Fruit fly (Drosophila melanogaster) whole organism, pupa: ENCODE data around the gene Hira.

Experiments used
- CG10348 ChIP-seq: fragments of 200-800 bp; sonication (Bioruptor generic); IDR thresholded peaks from 2 replicates; pipeline ENCODE4 v1.3.6; 2022; ENCODE audit warnings: missing biosample characterization, missing genetic modification characterization
- CG12605 ChIP-seq: fragments of 200-800 bp; sonication (Bioruptor generic); IDR thresholded peaks from 2 replicates; pipeline ENCODE4 v1.3.6; 2022; ENCODE audit warnings: missing biosample characterization, missing genetic modification characterization
- CG13204 ChIP-seq: fragments of 200-800 bp; sonication (Bioruptor generic); optimal IDR thresholded peaks from 2 replicates; lab custom pipeline; 2018; ENCODE audit warnings: missing biosample characterization, mild to moderate bottlenecking, missing genetic modification characterization, moderate library complexity
- CG14655 ChIP-seq: fragments of 200-800 bp; sonication (Bioruptor generic); optimal IDR thresholded peaks from 3 replicates; lab custom pipeline; 2017; ENCODE audit warnings: mild to moderate bottlenecking, missing biosample characterization, missing genetic modification reagents, missing genetic modification characterization
- CG15710 ChIP-seq: fragments of 200-800 bp; sonication (Bioruptor generic); optimal IDR thresholded peaks from 2 replicates; lab custom pipeline; 2018; ENCODE audit warnings: missing biosample characterization, mild to moderate bottlenecking, missing genetic modification characterization, moderate library complexity
- CG17806 ChIP-seq: fragments of 200-800 bp; sonication (Bioruptor generic); optimal IDR thresholded peaks from 2 replicates; lab custom pipeline; 2018; ENCODE audit warnings: missing biosample characterization, mild to moderate bottlenecking, missing genetic modification characterization, moderate library complexity
- CG32121 ChIP-seq: fragments of 200-800 bp; sonication (Bioruptor generic); IDR thresholded peaks from 2 replicates; pipeline ENCODE4 v1.3.6; 2022; ENCODE audit warnings: missing biosample characterization, missing genetic modification characterization
- CG34367 ChIP-seq: fragments of 200-800 bp; sonication (Bioruptor generic); optimal IDR thresholded peaks from 2 replicates; lab custom pipeline; 2018; ENCODE audit warnings: missing biosample characterization, mild to moderate bottlenecking, missing genetic modification characterization
- CG4496 ChIP-seq: fragments of 200-800 bp; sonication (Bioruptor generic); IDR thresholded peaks from 3 replicates; pipeline ENCODE4 v1.3.6; 2022; ENCODE audit warnings: missing biosample characterization, missing genetic modification characterization
- CG8159 ChIP-seq: fragments of 200-800 bp; sonication (Bioruptor generic); optimal IDR thresholded peaks from 3 replicates; lab custom pipeline; 2018; ENCODE audit warnings: missing biosample characterization, mild to moderate bottlenecking, missing genetic modification characterization, moderate library complexity
- CG8301 ChIP-seq: fragments of 200-800 bp; sonication (Bioruptor generic); optimal IDR thresholded peaks from 2 replicates; lab custom pipeline; 2018; ENCODE audit warnings: missing biosample characterization, mild to moderate bottlenecking, missing genetic modification characterization
- CG9948 ChIP-seq: fragments of 200-800 bp; sonication (Bioruptor generic); optimal IDR thresholded peaks from 2 replicates; lab custom pipeline; 2018; ENCODE audit warnings: missing biosample characterization, mild to moderate bottlenecking, missing genetic modification characterization, moderate library complexity
- D1 ChIP-seq: fragments of 200-800 bp; sonication (Bioruptor generic); optimal IDR thresholded peaks from 2 replicates; lab custom pipeline; 2018; ENCODE audit warnings: missing biosample characterization, mild to moderate bottlenecking, missing genetic modification characterization, moderate library complexity
- EcR ChIP-seq: fragments of 200-800 bp; sonication (Bioruptor generic); optimal IDR thresholded peaks from 3 replicates; lab custom pipeline; 2019; ENCODE audit warnings: missing biosample characterization, missing genetic modification characterization, mild to moderate bottlenecking, moderate library complexity, missing genetic modification reagents
- Ets98B ChIP-seq: fragments of 200-800 bp; sonication (Bioruptor generic); IDR thresholded peaks from 2 replicates; pipeline ENCODE4 v1.3.6; 2022; ENCODE audit warnings: missing biosample characterization, missing genetic modification characterization
- Pif1A ChIP-seq: fragments of 200-800 bp; sonication (Bioruptor generic); optimal IDR thresholded peaks from 3 replicates; lab custom pipeline; 2016; ENCODE audit warnings: missing biosample characterization, missing genetic modification characterization
- Pif1B ChIP-seq: fragments of 200-800 bp; sonication (Bioruptor generic); optimal IDR thresholded peaks from 3 replicates; lab custom pipeline; 2016; ENCODE audit warnings: missing biosample characterization, missing genetic modification characterization
- Snoo ChIP-seq: fragments of 200-800 bp; sonication (Bioruptor generic); optimal IDR thresholded peaks from 3 replicates; lab custom pipeline; 2017; ENCODE audit warnings: missing biosample characterization, mild to moderate bottlenecking, missing genetic modification characterization, inconsistent platforms
- fd96Ca ChIP-seq: fragments of 200-800 bp; sonication (Bioruptor generic); IDR thresholded peaks from 3 replicates; pipeline ENCODE4 v1.3.6; 2022; ENCODE audit warnings: missing biosample characterization, missing genetic modification characterization
- gl ChIP-seq: fragments of 200-800 bp; sonication (Bioruptor generic); optimal IDR thresholded peaks from 2 replicates; lab custom pipeline; 2018; ENCODE audit warnings: missing biosample characterization, mild to moderate bottlenecking, missing genetic modification characterization
- rn ChIP-seq: fragments of 200-800 bp; sonication (Bioruptor generic); IDR thresholded peaks from 2 replicates; pipeline ENCODE4 v1.3.6; 2022; ENCODE audit warnings: missing biosample characterization, missing genetic modification characterization

Hira gene

dm6 chrX:7721905-7722304 is at the start of gene Hira:
Gene Hira, plus strand, starts transcription at chrX:7722119.
- no peak for TF ChIP-seq Ets98B
- no peak for TF ChIP-seq CG10348 (GFP tag; lab: Robert Waterston, UW)
- no peak for TF ChIP-seq fd96Ca (GFP tag; lab: Robert Waterston, UW)
- TF ChIP-seq CG4496, result no peak
- no peak for TF ChIP-seq rn (GFP tag; lab: Robert Waterston, UW)
- TF ChIP-seq CG9948 (tag; lab: Kevin White, UChicago), result no peak
- TF ChIP-seq CG15710 (tag; lab: Kevin White, UChicago), result no peak
- no peak for TF ChIP-seq CG12605 (GFP tag; lab: Robert Waterston, UW)
- TF ChIP-seq CG13204 (GFP tag; lab: Kevin White, UChicago), result no peak
- no peak for TF ChIP-seq CG32121 (GFP tag; lab: Robert Waterston, UW)
- no peak for TF ChIP-seq CG14655 (GFP tag; lab: Kevin White, UChicago)
- TF ChIP-seq gl (tag; lab: Kevin White, UChicago), result no peak
- no peak for TF ChIP-seq Pif1B
- TF ChIP-seq D1, result no peak
- TF ChIP-seq Pif1A (GFP tag; lab: Kevin White, UChicago), result no peak
- no peak for TF ChIP-seq Snoo (tag; lab: Kevin White, UChicago)
- TF ChIP-seq, all 21 proteins: peak for 0

dm6 chrX:7676873-7677272 is 45.0 kb upstream of the Hira start:
- no peak for TF ChIP-seq CG8159 (tag; lab: Kevin White, UChicago)
- TF ChIP-seq CG34367 (tag; lab: Kevin White, UChicago), result no peak
- no peak for TF ChIP-seq D1
- no peak for TF ChIP-seq CG4496
- no peak for TF ChIP-seq EcR (GFP tag; lab: Kevin White, UChicago)
- TF ChIP-seq Snoo (tag; lab: Kevin White, UChicago), result no peak
- TF ChIP-seq Pif1B, result no peak
- no peak for TF ChIP-seq fd96Ca (GFP tag; lab: Robert Waterston, UW)
- TF ChIP-seq CG13204 (GFP tag; lab: Kevin White, UChicago), result no peak
- no peak for TF ChIP-seq gl (tag; lab: Kevin White, UChicago)
- TF ChIP-seq Pif1A (GFP tag; lab: Kevin White, UChicago), result no peak

- TF ChIP-seq Ets98B (no peak), fd96Ca (GFP tag; lab: Robert Waterston, UW) (no peak), rn (GFP tag; lab: Robert Waterston, UW) (no peak), D1 (no peak)
- TF ChIP-seq, all 21 proteins: peak for 0
These were observed 43.1 kb upstream of the Hira start for dm6 chrX:7678824-7679223.

dm6 chrX:7686071-7686470 is 35.8 kb upstream of the Hira start:
- TF ChIP-seq gl (tag; lab: Kevin White, UChicago) (no peak), EcR (GFP tag; lab: Kevin White, UChicago) (no peak), CG4496 (no peak), CG13204 (GFP tag; lab: Kevin White, UChicago) (no peak), CG12605 (GFP tag; lab: Robert Waterston, UW) (no peak), D1 (no peak), CG32121 (GFP tag; lab: Robert Waterston, UW) (no peak), CG10348 (GFP tag; lab: Robert Waterston, UW) (no peak), CG17806 (tag; lab: Kevin White, UChicago) (no peak), Snoo (tag; lab: Kevin White, UChicago) (no peak), fd96Ca (GFP tag; lab: Robert Waterston, UW) (no peak)

dm6 chrX:7688871-7689270 is 33.0 kb upstream of the Hira start:
- TF ChIP-seq CG8301 (tag; lab: Kevin White, UChicago), result no peak
- TF ChIP-seq CG9948 (tag; lab: Kevin White, UChicago), result no peak
- no peak for TF ChIP-seq CG17806 (tag; lab: Kevin White, UChicago)
- TF ChIP-seq CG34367 (tag; lab: Kevin White, UChicago), result no peak
- TF ChIP-seq CG10348 (GFP tag; lab: Robert Waterston, UW), result no peak
- no peak for TF ChIP-seq fd96Ca (GFP tag; lab: Robert Waterston, UW)

- TF ChIP-seq CG4496, result 0 out of 3 replicates have a peak, but pooled peaks have one; percentile 29
- TF ChIP-seq CG12605 (GFP tag; lab: Robert Waterston, UW), result 0 out of 2 replicates have a peak, but pooled peaks have one; percentile 24
- peak; percentile 32; the same call in 1 of the 2 replicates for TF ChIP-seq Ets98B
- TF ChIP-seq gl (tag; lab: Kevin White, UChicago), result no peak
These were observed 31.2 kb upstream of the Hira start for dm6 chrX:7690683-7691082.

dm6 chrX:7691221-7691914 is 30.6 kb upstream of the Hira start:
- TF ChIP-seq CG8301 (tag; lab: Kevin White, UChicago) (no peak), CG17806 (tag; lab: Kevin White, UChicago) (peak; percentile 5), CG4496 (peak; percentile 67; the same call in 2 of the 3 replicates), Ets98B (peak; percentile 68), CG12605 (GFP tag; lab: Robert Waterston, UW) (peak; percentile 12; the same call in 1 of the 2 replicates)
- TF ChIP-seq, all 21 proteins: peak for 4
